Worm (Caenorhabditis elegans): Measurements from ENCODE around the gene F46G11.4.

ce11 chrX:5811997-5812562 lies 13.5 kb upstream of the F46G11.4 start:
- no peak for TF ChIP-seq ces-1 (GFP tag; optimal IDR thresholded peaks at IDR 0.05)
- TF ChIP-seq F10B5.3 (tag; optimal IDR thresholded peaks at IDR 0.05), result peak; percentile 42
- TF ChIP-seq skn-1 (tag; optimal IDR thresholded peaks at IDR 0.05), result no peak
- peak in 1 of 2 experiments; percentile 88 for TF ChIP-seq unc-62 (GFP tag; optimal IDR thresholded peaks at IDR 0.05 in 1 of 2)
- TF ChIP-seq unc-62 (tag; optimal IDR thresholded peaks at IDR 0.05), result no peak
- TF ChIP-seq pqm-1 (tag; optimal IDR thresholded peaks at IDR 0.05), result no peak
- no peak for TF ChIP-seq lin-15B (tag; optimal IDR thresholded peaks at IDR 0.05)
- no peak for TF ChIP-seq unc-130 (GFP tag; optimal IDR thresholded peaks at IDR 0.05)
- peak; percentile 100 for TF ChIP-seq hlh-11 (tag; optimal IDR thresholded peaks at IDR 0.05)
- TF ChIP-seq hlh-30 (tag; optimal IDR thresholded peaks at IDR 0.05; ENCODE audit: insufficient read depth), result peak; percentile 84
- TF ChIP-seq zip-2 (tag; optimal IDR thresholded peaks at IDR 0.05), result no peak
- TF ChIP-seq F44E2.7 (GFP tag; IDR thresholded peaks at IDR 0.05), result no peak
- peak; percentile 19 for TF ChIP-seq nhr-77 (tag; optimal IDR thresholded peaks at IDR 0.05)

Data from whole organism, L4 larva.